Fruit fly (Drosophila melanogaster): ENCODE results near the gene Sfp33A3.
A peak's percentile ranks its signal among the peaks of the same experiment; 100 is the strongest.

Gene Sfp33A3

dm6 chr2L:11812781-11813664 is 26.7 kb upstream of the Sfp33A3 start:
- TF ChIP-seq psq (optimal IDR thresholded peaks at IDR 0.05) = no peak
- no peak for TF ChIP-seq usp (GFP tag; optimal IDR thresholded peaks at IDR 0.05)
- peak; percentile 26 for TF ChIP-seq Dll (optimal IDR thresholded peaks at IDR 0.05)
- TF ChIP-seq CG8478 (optimal IDR thresholded peaks at IDR 0.05) = no peak
- TF ChIP-seq pan (optimal IDR thresholded peaks at IDR 0.05) = no peak
- TF ChIP-seq EcR (GFP tag; optimal IDR thresholded peaks at IDR 0.05) = no peak

dm6 chr2L:11813665-11814087 is 26.0 kb upstream of the Sfp33A3 start, which contains the start of gene CycY:
Gene CycY (minus strand): TSS chr2L:11813780.
- TF ChIP-seq CG8478 (optimal IDR thresholded peaks at IDR 0.05) (no peak), usp (GFP tag; optimal IDR thresholded peaks at IDR 0.05) (no peak)

- TF ChIP-seq psq (optimal IDR thresholded peaks at IDR 0.05) (no peak), Dll (optimal IDR thresholded peaks at IDR 0.05) (no peak), CG8478 (optimal IDR thresholded peaks at IDR 0.05) (no peak)
Observed at dm6 chr2L:11816376-11816775, 23.3 kb upstream of the Sfp33A3 start.

- TF ChIP-seq Dll (optimal IDR thresholded peaks at IDR 0.05) = no peak
- no peak for TF ChIP-seq usp (GFP tag; optimal IDR thresholded peaks at IDR 0.05)
- no peak for TF ChIP-seq EcR (GFP tag; optimal IDR thresholded peaks at IDR 0.05)
- no peak for TF ChIP-seq CG8478 (optimal IDR thresholded peaks at IDR 0.05)
- no peak for TF ChIP-seq psq (optimal IDR thresholded peaks at IDR 0.05)
- no peak for TF ChIP-seq pan (optimal IDR thresholded peaks at IDR 0.05)
Observed at dm6 chr2L:11823470-11824162, 16.1 kb upstream of the Sfp33A3 start.

dm6 chr2L:11829277-11829676 is 10.4 kb upstream of the Sfp33A3 start, which contains the start of gene esc:
Gene esc (minus strand): TSS chr2L:11829405.
- TF ChIP-seq EcR (GFP tag; optimal IDR thresholded peaks at IDR 0.05) (no peak), Dll (optimal IDR thresholded peaks at IDR 0.05) (no peak), psq (optimal IDR thresholded peaks at IDR 0.05) (no peak), pan (optimal IDR thresholded peaks at IDR 0.05) (no peak), usp (GFP tag; optimal IDR thresholded peaks at IDR 0.05) (no peak), CG8478 (optimal IDR thresholded peaks at IDR 0.05) (no peak)

dm6 chr2L:11833786-11834185 is 5.9 kb upstream of the Sfp33A3 start, which contains the start of gene CG45011:
Gene CG45011 (plus strand): TSS chr2L:11834086.
- TF ChIP-seq EcR (GFP tag; optimal IDR thresholded peaks at IDR 0.05) = no peak
- TF ChIP-seq usp (GFP tag; optimal IDR thresholded peaks at IDR 0.05) = no peak
- TF ChIP-seq psq (optimal IDR thresholded peaks at IDR 0.05) = no peak
- no peak for TF ChIP-seq CG8478 (optimal IDR thresholded peaks at IDR 0.05)
- TF ChIP-seq pan (optimal IDR thresholded peaks at IDR 0.05) = no peak
- TF ChIP-seq Dll (optimal IDR thresholded peaks at IDR 0.05) = no peak

dm6 chr2L:11834308-11834707 is 5.4 kb upstream of the Sfp33A3 start, which contains the start of gene CG45012:
Gene CG45012 (plus strand): TSS chr2L:11834608.
- TF ChIP-seq EcR (GFP tag; optimal IDR thresholded peaks at IDR 0.05) = no peak
- TF ChIP-seq CG8478 (optimal IDR thresholded peaks at IDR 0.05) = no peak
- no peak for TF ChIP-seq Dll (optimal IDR thresholded peaks at IDR 0.05)

dm6 chr2L:11836943-11837342 is 2.8 kb upstream of the Sfp33A3 start, which contains the start of gene Sfp33A4:
Gene Sfp33A4 (plus strand): TSS chr2L:11837243.
- TF ChIP-seq Dll (optimal IDR thresholded peaks at IDR 0.05) (no peak), psq (optimal IDR thresholded peaks at IDR 0.05) (no peak), CG8478 (optimal IDR thresholded peaks at IDR 0.05) (no peak), usp (GFP tag; optimal IDR thresholded peaks at IDR 0.05) (no peak)

- TF ChIP-seq psq (optimal IDR thresholded peaks at IDR 0.05) (no peak), pan (optimal IDR thresholded peaks at IDR 0.05) (no peak), EcR (GFP tag; optimal IDR thresholded peaks at IDR 0.05) (no peak), usp (GFP tag; optimal IDR thresholded peaks at IDR 0.05) (no peak), CG8478 (optimal IDR thresholded peaks at IDR 0.05) (no peak), Dll (optimal IDR thresholded peaks at IDR 0.05) (no peak)
Observed at dm6 chr2L:11837413-11837812, 2.3 kb upstream of the Sfp33A3 start, which contains the start of gene Sfp33A2. Gene Sfp33A2 (plus strand): TSS chr2L:11837713.

dm6 chr2L:11840391-11840790 is 679 bp downstream of the Sfp33A3 start, which contains the start of gene CG31704:
Gene CG31704 (plus strand): TSS chr2L:11840691.
- TF ChIP-seq CG8478 (optimal IDR thresholded peaks at IDR 0.05) (no peak), pan (optimal IDR thresholded peaks at IDR 0.05) (no peak), EcR (GFP tag; optimal IDR thresholded peaks at IDR 0.05) (no peak), psq (optimal IDR thresholded peaks at IDR 0.05) (no peak), usp (GFP tag; optimal IDR thresholded peaks at IDR 0.05) (no peak), Dll (optimal IDR thresholded peaks at IDR 0.05) (no peak)

- TF ChIP-seq pan (optimal IDR thresholded peaks at IDR 0.05) (no peak), Dll (optimal IDR thresholded peaks at IDR 0.05) (no peak), usp (GFP tag; optimal IDR thresholded peaks at IDR 0.05) (no peak), CG8478 (optimal IDR thresholded peaks at IDR 0.05) (no peak), psq (optimal IDR thresholded peaks at IDR 0.05) (no peak), EcR (GFP tag; optimal IDR thresholded peaks at IDR 0.05) (no peak)
Observed at dm6 chr2L:11841538-11841937, 1.8 kb downstream of the Sfp33A3 start.
